Worm (Caenorhabditis elegans) whole organism, L3 larva: ENCODE measurements around the gene T13C5.7.

Experiments
- R02D3.7 ChIP-seq: fragments of 150-350 bp; optimal IDR thresholded peaks from 2 replicates; lab custom pipeline; 2014; ENCODE audit warnings: missing biosample characterization, missing genetic modification characterization
- ZK546.5 ChIP-seq: sonication (generic microtip); optimal IDR thresholded peaks from 2 replicates; lab custom pipeline; 2017; ENCODE audit warnings: missing biosample characterization, missing genetic modification characterization
- aly-2 ChIP-seq: fragments of 150-350 bp; optimal IDR thresholded peaks from 2 replicates; lab custom pipeline; 2014; ENCODE audit warnings: missing biosample characterization, missing genetic modification characterization
- ceh-16 ChIP-seq: sonication (generic microtip); optimal IDR thresholded peaks from 2 replicates; lab custom pipeline; 2017; ENCODE audit warnings: missing biosample characterization, missing genetic modification characterization
- ceh-28 ChIP-seq: fragments of 150-350 bp; optimal IDR thresholded peaks from 2 replicates; lab custom pipeline; 2014; ENCODE audit warnings: missing biosample characterization, missing genetic modification reagents, missing genetic modification characterization
- ceh-9 ChIP-seq: sonication (generic microtip); optimal IDR thresholded peaks from 2 replicates; lab custom pipeline; 2018; ENCODE audit warnings: missing biosample characterization, missing genetic modification characterization
- daf-12 ChIP-seq: fragments of 150-350 bp; optimal IDR thresholded peaks from 2 replicates; lab custom pipeline; 2014; ENCODE audit warnings: missing biosample characterization, missing genetic modification reagents, missing genetic modification characterization
- egl-27 ChIP-seq: sonication (generic microtip); optimal IDR thresholded peaks from 4 replicates; lab custom pipeline; 2017; ENCODE audit warnings: missing biosample characterization, missing genetic modification reagents, missing genetic modification characterization
- egl-5 ChIP-seq: fragments of 150-350 bp; optimal IDR thresholded peaks from 2 replicates; lab custom pipeline; 2017; ENCODE audit warnings: missing biosample characterization, missing genetic modification reagents, missing genetic modification characterization, inconsistent platforms
- elt-1 ChIP-seq: fragments of 150-350 bp; optimal IDR thresholded peaks from 2 replicates; lab custom pipeline; 2014; ENCODE audit warnings: missing biosample characterization, missing genetic modification characterization
- elt-2 ChIP-seq: sonication (generic microtip); optimal IDR thresholded peaks from 2 replicates; lab custom pipeline; 2016; ENCODE audit warnings: missing genetic modification reagents, mild to moderate bottlenecking, missing genetic modification characterization, missing compliant biosample characterization
- elt-3 ChIP-seq, 3 experiments: fragments of 150-350 bp in 1 of 3; sonication (generic microtip) in 2 of 3; optimal IDR thresholded peaks; 2 replicates in 2 of 3; 4 replicates in 1 of 3; lab custom pipeline; 2014 to 2017; ENCODE audit warnings: missing biosample characterization in 3 of 3, missing genetic modification characterization in 3 of 3
- eor-1 ChIP-seq, 2 experiments: fragments of 150-350 bp; optimal IDR thresholded peaks; 2 replicates each; lab custom pipeline; 2014 to 2018; ENCODE audit warnings: missing biosample characterization in 2 of 2, missing genetic modification characterization in 2 of 2
- fkh-10 ChIP-seq: sonication (generic microtip); optimal IDR thresholded peaks from 2 replicates; lab custom pipeline; 2017; ENCODE audit warnings: missing biosample characterization, missing genetic modification reagents, missing genetic modification characterization
- fkh-2 ChIP-seq: fragments of 150-350 bp; optimal IDR thresholded peaks from 2 replicates; lab custom pipeline; 2014; ENCODE audit warnings: missing biosample characterization, missing genetic modification reagents, missing genetic modification characterization
- hmg-11 ChIP-seq: sonication (generic microtip); optimal IDR thresholded peaks from 2 replicates; lab custom pipeline; 2016; ENCODE audit warnings: missing genetic modification characterization, missing compliant biosample characterization
- jun-1 ChIP-seq: fragments of 150-350 bp; optimal IDR thresholded peaks from 2 replicates; lab custom pipeline; 2014; ENCODE audit warnings: missing biosample characterization, missing genetic modification reagents, missing genetic modification characterization
- lin-15B ChIP-seq: fragments of 150-350 bp; optimal IDR thresholded peaks from 2 replicates; lab custom pipeline; 2014; ENCODE audit warnings: missing biosample characterization, missing genetic modification characterization
- lin-39 ChIP-seq: fragments of 150-350 bp; optimal IDR thresholded peaks from 2 replicates; lab custom pipeline; 2018; ENCODE audit warnings: missing biosample characterization, missing genetic modification reagents, missing genetic modification characterization
- lsy-12 ChIP-seq: sonication (generic microtip); optimal IDR thresholded peaks from 2 replicates; lab custom pipeline; 2016; ENCODE audit warnings: mild to moderate bottlenecking, missing genetic modification characterization, missing compliant biosample characterization
- mdl-1 ChIP-seq: fragments of 150-350 bp; optimal IDR thresholded peaks from 2 replicates; lab custom pipeline; 2014; ENCODE audit warnings: missing biosample characterization, missing genetic modification characterization
- mml-1 ChIP-seq: fragments of 150-350 bp; sonication (generic microtip); optimal IDR thresholded peaks from 3 replicates; lab custom pipeline; 2014; ENCODE audit warnings: missing biosample characterization, missing genetic modification characterization
- nfya-1 ChIP-seq: sonication (generic microtip); optimal IDR thresholded peaks from 2 replicates; lab custom pipeline; 2017; ENCODE audit warnings: missing genetic modification characterization, mild to moderate bottlenecking, missing compliant biosample characterization, antibody characterized with exemption, moderate library complexity; ENCODE audit not compliant: insufficient read depth
- nhr-11 ChIP-seq: fragments of 150-350 bp; optimal IDR thresholded peaks from 2 replicates; lab custom pipeline; 2014; ENCODE audit warnings: missing biosample characterization, missing genetic modification characterization
- nhr-12 ChIP-seq: fragments of 150-350 bp; optimal IDR thresholded peaks from 2 replicates; lab custom pipeline; 2014; ENCODE audit warnings: missing biosample characterization, missing genetic modification characterization
- nhr-237 ChIP-seq: fragments of 150-350 bp; optimal IDR thresholded peaks from 2 replicates; lab custom pipeline; 2014; ENCODE audit warnings: missing biosample characterization, missing genetic modification characterization
- nhr-25 ChIP-seq: sonication (generic microtip); optimal IDR thresholded peaks from 2 replicates; lab custom pipeline; 2017; ENCODE audit warnings: missing biosample characterization, missing genetic modification characterization
- nhr-28 ChIP-seq: fragments of 150-350 bp; optimal IDR thresholded peaks from 2 replicates; lab custom pipeline; 2014; ENCODE audit warnings: missing biosample characterization, missing genetic modification characterization
- nhr-43 ChIP-seq: sonication (generic microtip); optimal IDR thresholded peaks from 2 replicates; lab custom pipeline; 2016; ENCODE audit warnings: mild to moderate bottlenecking, missing genetic modification characterization, missing compliant biosample characterization; ENCODE audit not compliant: poor library complexity, severe bottlenecking
- nhr-67 ChIP-seq: fragments of 150-350 bp; optimal IDR thresholded peaks from 2 replicates; lab custom pipeline; 2014; ENCODE audit warnings: missing biosample characterization, missing genetic modification characterization
- nhr-76 ChIP-seq: fragments of 150-350 bp; sonication (generic microtip); optimal IDR thresholded peaks from 5 replicates; lab custom pipeline; 2014; ENCODE audit warnings: missing biosample characterization, missing genetic modification characterization
- nhr-77 ChIP-seq: fragments of 150-350 bp; optimal IDR thresholded peaks from 2 replicates; lab custom pipeline; 2014; ENCODE audit warnings: missing biosample characterization, missing genetic modification characterization
- pha-4 ChIP-seq: fragments of 150-350 bp; optimal IDR thresholded peaks from 2 replicates; lab custom pipeline; 2014; ENCODE audit warnings: missing biosample characterization, missing genetic modification reagents, missing genetic modification characterization
- pqm-1 ChIP-seq: fragments of 150-350 bp; optimal IDR thresholded peaks from 2 replicates; lab custom pipeline; 2017; ENCODE audit warnings: missing biosample characterization, missing genetic modification characterization, inconsistent platforms
- sea-2 ChIP-seq: fragments of 150-350 bp; sonication (generic microtip); optimal IDR thresholded peaks from 4 replicates; lab custom pipeline; 2014; ENCODE audit warnings: missing biosample characterization, missing genetic modification reagents, missing genetic modification characterization
- skn-1 ChIP-seq: fragments of 150-350 bp; optimal IDR thresholded peaks from 2 replicates; lab custom pipeline; 2014; ENCODE audit warnings: missing biosample characterization, missing genetic modification characterization
- snpc-4 ChIP-seq: fragments of 150-350 bp; optimal IDR thresholded peaks from 2 replicates; lab custom pipeline; 2014; ENCODE audit warnings: missing biosample characterization, missing genetic modification characterization
- tbx-2 ChIP-seq: sonication (generic microtip); optimal IDR thresholded peaks from 2 replicates; lab custom pipeline; 2016; ENCODE audit warnings: mild to moderate bottlenecking, missing genetic modification characterization, missing compliant biosample characterization
- unc-39 ChIP-seq: sonication (generic microtip); optimal IDR thresholded peaks from 4 replicates; lab custom pipeline; 2017; ENCODE audit warnings: missing biosample characterization, missing genetic modification characterization
- unc-62 ChIP-seq: fragments of 150-350 bp; sonication (generic microtip); optimal IDR thresholded peaks from 4 replicates; lab custom pipeline; 2014; ENCODE audit warnings: missing biosample characterization, missing genetic modification reagents, missing genetic modification characterization
- zag-1 ChIP-seq: fragments of 150-350 bp; optimal IDR thresholded peaks from 2 replicates; lab custom pipeline; 2014; ENCODE audit warnings: missing biosample characterization, missing genetic modification characterization
- ztf-11 ChIP-seq: fragments of 150-350 bp; optimal IDR thresholded peaks from 2 replicates; lab custom pipeline; 2014; ENCODE audit warnings: missing biosample characterization, missing genetic modification characterization
- ztf-4 ChIP-seq: fragments of 150-350 bp; optimal IDR thresholded peaks from 2 replicates; lab custom pipeline; 2014; ENCODE audit warnings: missing biosample characterization, missing genetic modification characterization

The T13C5.7 gene

DNA sequence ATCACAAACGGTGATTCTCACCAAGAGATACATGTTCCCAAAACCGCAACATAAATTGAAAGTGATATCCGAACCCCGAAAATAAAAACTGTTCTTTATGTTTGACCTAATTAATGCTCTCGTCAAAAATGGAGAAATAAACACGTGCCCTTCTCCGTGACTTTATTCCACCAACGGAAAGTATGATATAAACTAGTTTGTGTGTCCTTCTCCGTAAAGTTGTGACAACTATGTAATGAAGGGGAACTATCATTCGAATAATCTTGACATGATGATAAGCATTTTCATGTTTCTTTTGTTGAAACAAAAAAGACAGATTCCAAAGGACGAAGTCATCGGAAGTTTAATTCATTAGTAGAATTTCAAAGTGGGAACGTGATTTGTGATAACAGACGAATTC, 21.1 kb downstream of the T13C5.7 start (continued):
- TF ChIP-seq unc-62 = no peak
- TF ChIP-seq eor-1 (tag; optimal IDR thresholded peaks at IDR 0.05; lab: Kevin White, UChicago) = no peak
- TF ChIP-seq ceh-28 (tag; lab: Kevin White, UChicago) = no peak
- TF ChIP-seq lin-39 (tag; lab: Kevin White, UChicago) = no peak
- TF ChIP-seq ceh-9 = no peak
- no peak for TF ChIP-seq nhr-67 (tag; lab: Kevin White, UChicago)
- TF ChIP-seq nhr-77 = no peak
- no peak for TF ChIP-seq tbx-2
- no peak for TF ChIP-seq fkh-2
- TF ChIP-seq skn-1 (tag; lab: Kevin White, UChicago) = no peak
- TF ChIP-seq pha-4 = no peak
- no peak for TF ChIP-seq nhr-76 (tag; lab: Kevin White, UChicago)
- peak; percentile 54 for TF ChIP-seq nhr-25 (tag; lab: Kevin White, UChicago)
- no peak for TF ChIP-seq nhr-28
- no peak for TF ChIP-seq R02D3.7 (tag; lab: Kevin White, UChicago)
- TF ChIP-seq nhr-11 (tag; lab: Kevin White, UChicago) = no peak
- no peak for TF ChIP-seq daf-12 (tag; lab: Kevin White, UChicago)
- TF ChIP-seq egl-5 = no peak
- TF ChIP-seq sea-2 (GFP tag; lab: Kevin White, UChicago) = no peak
- no peak for TF ChIP-seq snpc-4
- no peak for TF ChIP-seq aly-2 (tag; lab: Kevin White, UChicago)

DNA sequence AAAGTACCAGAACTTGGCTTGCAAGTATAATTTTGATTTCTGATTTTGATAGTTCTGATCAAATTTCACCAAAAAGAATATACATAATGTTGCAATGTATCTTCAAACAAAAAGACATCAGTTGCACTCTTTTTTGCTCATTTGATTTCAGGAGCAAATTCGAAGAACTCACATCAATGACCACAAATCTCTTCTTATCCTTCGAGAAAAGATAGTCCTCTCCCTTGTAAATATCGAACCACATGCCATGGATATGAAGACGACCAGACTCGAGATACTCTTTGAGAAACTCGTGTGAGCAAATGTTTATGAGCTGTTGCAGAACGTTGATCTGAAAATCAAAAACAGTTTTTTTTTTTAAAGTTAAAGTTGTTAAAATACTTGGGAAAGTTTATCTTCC, 22.4 kb downstream of the T13C5.7 start:
- no peak for TF ChIP-seq lin-39 (tag; lab: Kevin White, UChicago)
- TF ChIP-seq nhr-12 (tag; lab: Kevin White, UChicago) = no peak
- no peak for TF ChIP-seq elt-2 (tag; lab: Kevin White, UChicago)
- no peak for TF ChIP-seq nhr-11 (tag; lab: Kevin White, UChicago)
- TF ChIP-seq mdl-1 (tag; lab: Kevin White, UChicago) = no peak
- TF ChIP-seq jun-1 (tag; lab: Kevin White, UChicago) = no peak
- no peak for TF ChIP-seq hmg-11 (tag; lab: Kevin White, UChicago)
- TF ChIP-seq eor-1 (tag; optimal IDR thresholded peaks at IDR 0.05; lab: Kevin White, UChicago) = no peak
- TF ChIP-seq nhr-43 = no peak
- no peak for TF ChIP-seq nhr-67 (tag; lab: Kevin White, UChicago)
- TF ChIP-seq nfya-1 (tag; lab: Kevin White, UChicago) = no peak
- no peak for TF ChIP-seq unc-62
- TF ChIP-seq sea-2 (GFP tag; lab: Kevin White, UChicago) = no peak
- TF ChIP-seq snpc-4 = no peak
- no peak for TF ChIP-seq egl-27 (tag; lab: Kevin White, UChicago)
- TF ChIP-seq nhr-76 (tag; lab: Kevin White, UChicago) = no peak
- no peak for TF ChIP-seq ztf-11 (tag; lab: Kevin White, UChicago)

DNA sequence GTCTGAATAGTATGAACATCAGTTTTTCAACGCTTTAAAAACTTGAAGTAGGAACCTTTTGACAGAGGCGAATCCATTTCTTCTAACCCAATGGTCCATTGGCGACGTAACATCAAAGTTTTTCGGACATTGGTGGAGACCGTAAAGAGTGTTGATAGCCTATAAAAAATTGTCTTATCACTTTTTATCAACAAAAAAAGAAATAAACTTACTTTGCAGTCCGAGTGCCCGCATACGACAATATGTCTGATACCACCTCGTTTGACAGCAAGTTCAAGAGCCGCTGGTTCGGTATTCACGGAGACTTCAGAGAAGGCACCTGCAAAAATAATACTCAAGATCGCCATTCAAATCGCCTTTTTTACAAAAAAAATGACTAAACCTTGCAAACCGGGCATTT, 22.9 kb downstream of the T13C5.7 start:
- TF ChIP-seq elt-2 (tag; lab: Kevin White, UChicago) (peak; percentile 19), nhr-28 (no peak), ceh-16 (no peak), nhr-12 (tag; lab: Kevin White, UChicago) (no peak), unc-62 (no peak), tbx-2 (no peak), nhr-11 (tag; lab: Kevin White, UChicago) (no peak)

DNA sequence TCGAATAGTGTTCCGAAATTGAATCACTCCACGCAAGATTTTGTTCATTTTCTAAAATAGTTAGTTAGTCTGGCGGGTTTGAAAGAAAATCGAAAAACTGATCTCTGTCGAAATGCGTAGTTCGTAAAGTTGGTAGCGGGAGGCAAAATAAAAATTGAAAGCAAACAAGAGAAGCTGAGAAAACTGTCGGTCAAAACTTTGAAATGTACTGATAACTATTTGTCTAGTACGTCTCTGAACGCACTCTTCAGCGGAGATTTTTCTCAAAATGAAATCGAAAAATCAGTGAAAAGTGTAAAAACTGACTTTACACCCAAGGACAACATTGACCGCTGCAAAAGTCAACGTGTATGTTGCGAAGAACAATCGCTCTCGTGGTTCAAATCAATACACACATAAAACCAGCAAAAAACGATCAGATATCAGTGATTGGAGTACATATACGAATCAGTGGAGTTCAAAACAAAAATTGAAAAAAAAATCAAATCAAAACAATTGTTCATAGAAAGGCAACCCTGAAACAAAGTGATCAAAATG, 24.4 kb downstream of the T13C5.7 start, which contains the start of gene bca-1:
Gene bca-1 (minus strand): TSS at position 51 of the 537 bp plus-strand sequence.
- TF ChIP-seq ceh-9 (no peak), nhr-12 (tag; lab: Kevin White, UChicago) (no peak), fkh-10 (GFP tag; lab: Kevin White, UChicago) (no peak), hmg-11 (tag; lab: Kevin White, UChicago) (no peak), ztf-11 (tag; lab: Kevin White, UChicago) (no peak), egl-27 (tag; lab: Kevin White, UChicago) (no peak), lsy-12 (tag; lab: Kevin White, UChicago) (no peak), nhr-76 (tag; lab: Kevin White, UChicago) (no peak), ceh-28 (tag; lab: Kevin White, UChicago) (no peak), ceh-16 (no peak), nhr-11 (tag; lab: Kevin White, UChicago) (no peak), zag-1 (tag; lab: Kevin White, UChicago) (no peak), ZK546.5 (no peak), elt-1 (tag; lab: Kevin White, UChicago) (no peak), pha-4 (peak; percentile 56), pqm-1 (tag; lab: Kevin White, UChicago) (peak; percentile 55), nfya-1 (tag; lab: Kevin White, UChicago) (peak; percentile 39), elt-3 (tag; optimal IDR thresholded peaks at IDR 0.05; lab: Kevin White, UChicago) (no peak), sea-2 (GFP tag; lab: Kevin White, UChicago) (no peak), daf-12 (tag; lab: Kevin White, UChicago) (no peak), mdl-1 (tag; lab: Kevin White, UChicago) (no peak), elt-2 (tag; lab: Kevin White, UChicago) (peak; percentile 15), mml-1 (no peak), unc-39 (no peak), aly-2 (tag; lab: Kevin White, UChicago) (no peak), lin-15B (tag; lab: Kevin White, UChicago) (no peak), snpc-4 (no peak), nhr-28 (no peak), jun-1 (tag; lab: Kevin White, UChicago) (no peak), ztf-4 (peak; percentile 30), skn-1 (tag; lab: Kevin White, UChicago) (no peak), tbx-2 (no peak), nhr-43 (peak; percentile 63), nhr-237 (tag; lab: Kevin White, UChicago) (no peak), nhr-67 (tag; lab: Kevin White, UChicago) (no peak)
